Fruit fly (Drosophila melanogaster): ENCODE data around the gene TTLL3A.

TTLL3A gene

DNA sequence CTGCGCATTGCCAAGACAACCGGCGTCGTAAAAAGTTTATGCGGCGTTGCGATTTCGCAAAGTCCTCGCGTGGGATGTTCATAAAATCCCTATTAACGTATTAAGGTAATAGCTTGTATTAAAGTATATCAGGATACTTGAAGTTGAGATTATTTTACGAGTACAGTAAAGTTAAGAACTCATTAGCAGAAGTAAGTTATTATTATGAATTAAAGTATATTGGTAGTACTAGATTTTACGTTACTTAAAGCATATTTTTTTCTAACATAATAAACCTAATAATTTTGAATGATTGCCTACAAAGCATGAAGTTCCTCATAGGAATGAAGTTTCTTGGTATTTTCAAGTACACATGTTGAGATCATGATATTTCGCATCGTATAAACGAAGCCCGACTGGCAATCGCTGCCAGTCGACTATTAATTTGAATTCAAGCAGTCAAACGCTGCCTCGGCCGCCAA is 46.2 kb downstream of the TTLL3A start (continued):
- TF ChIP-seq Ssrp (tag; optimal IDR thresholded peaks at IDR 0.05) (peak; percentile 53), CG11398 (GFP tag; optimal IDR thresholded peaks at IDR 0.05) (no peak), CG17359 (tag; optimal IDR thresholded peaks at IDR 0.05) (peak; percentile 48), Aef1 (GFP tag; IDR thresholded peaks at IDR 0.05) (no peak), Hand (GFP tag; optimal IDR thresholded peaks at IDR 0.05) (peak; percentile 45), NC2α (GFP tag; optimal IDR thresholded peaks at IDR 0.05) (no peak), sna (GFP tag; IDR thresholded peaks at IDR 0.05; ENCODE audit: partially characterized antibody) (no peak), chm (GFP tag; IDR thresholded peaks at IDR 0.05) (no peak), CG5953 (GFP tag; IDR thresholded peaks at IDR 0.05) (no peak), D (optimal IDR thresholded peaks at IDR 0.05) (no peak), D (GFP tag; optimal IDR thresholded peaks at IDR 0.05) (peak; percentile 70), Dref (GFP tag; IDR thresholded peaks at IDR 0.05) (no peak), nom (GFP tag; optimal IDR thresholded peaks at IDR 0.05) (peak; percentile 45), CoRest (tag; optimal IDR thresholded peaks at IDR 0.05) (peak; percentile 71), pum (GFP tag; optimal IDR thresholded peaks at IDR 0.05) (no peak), sd (tag; optimal IDR thresholded peaks at IDR 0.05) (no peak), Eip74EF (GFP tag; optimal IDR thresholded peaks at IDR 0.05) (peak in 1 of 2 experiments; percentile 68), CG3065 (GFP tag; optimal IDR thresholded peaks at IDR 0.05) (no peak), Sox102F (GFP tag; optimal IDR thresholded peaks at IDR 0.05) (peak; percentile 53), grau (tag; optimal IDR thresholded peaks at IDR 0.05) (peak; percentile 64), chif (GFP tag; optimal IDR thresholded peaks at IDR 0.05) (peak in 1 of 2 experiments; percentile 44), CG32772 (GFP tag; IDR thresholded peaks at IDR 0.05) (no peak), dysf (GFP tag; IDR thresholded peaks at IDR 0.05) (0 out of 3 replicates have a peak, but pooled peaks have one; percentile 39), eyg (GFP tag; optimal IDR thresholded peaks at IDR 0.05) (no peak), CG1233 (GFP tag; optimal IDR thresholded peaks at IDR 0.05) (peak; percentile 38), CG13775 (GFP tag; optimal IDR thresholded peaks at IDR 0.05) (peak; percentile 41), CG13424 (tag; optimal IDR thresholded peaks at IDR 0.05) (peak; percentile 75), dan (GFP tag; IDR thresholded peaks at IDR 0.05) (no peak), MBD-R2 (GFP tag; IDR thresholded peaks at IDR 0.05) (no peak), odd (GFP tag; optimal IDR thresholded peaks at IDR 0.05) (peak; percentile 50), HLH54F (GFP tag; optimal IDR thresholded peaks at IDR 0.05) (no peak), CG18011 (GFP tag; optimal IDR thresholded peaks at IDR 0.05) (no peak), insv (GFP tag; optimal IDR thresholded peaks at IDR 0.05) (no peak), H2.0 (GFP tag; IDR thresholded peaks at IDR 0.05) (no peak), repo (GFP tag; optimal IDR thresholded peaks at IDR 0.05) (no peak), CG3163 (GFP tag; optimal IDR thresholded peaks at IDR 0.05) (no peak), Fer1 (GFP tag; optimal IDR thresholded peaks at IDR 0.05) (no peak), CG15479 (GFP tag; optimal IDR thresholded peaks at IDR 0.05) (no peak), Antp (GFP tag; optimal IDR thresholded peaks at IDR 0.05) (no peak), Atf6 (GFP tag; IDR thresholded peaks at IDR 0.05) (peak; percentile 14; the same call in 1 of the 2 replicates), Nf-YA (GFP tag; IDR thresholded peaks at IDR 0.05) (no peak), p53 (GFP tag; optimal IDR thresholded peaks at IDR 0.05) (no peak), CG4282 (GFP tag; optimal IDR thresholded peaks at IDR 0.05) (no peak), tap (tag; optimal IDR thresholded peaks at IDR 0.05) (peak; percentile 49), Dp (GFP tag; optimal IDR thresholded peaks at IDR 0.05) (no peak), Six4 (GFP tag; optimal IDR thresholded peaks at IDR 0.05) (peak; percentile 41), sob (GFP tag; IDR thresholded peaks at IDR 0.05) (no peak), onecut (GFP tag; IDR thresholded peaks at IDR 0.05) (0 out of 2 replicates have a peak, but pooled peaks have one; percentile 21), zfh1 (GFP tag; IDR thresholded peaks at IDR 0.05) (no peak), CG16813 (GFP tag; IDR thresholded peaks at IDR 0.05; ENCODE audit: partially characterized antibody) (no peak), NC2β (GFP tag; optimal IDR thresholded peaks at IDR 0.05) (no peak), tgo (GFP tag; IDR thresholded peaks at IDR 0.05) (no peak)
